Fruit fly (Drosophila melanogaster): ENCODE data around the gene hng3.

hng3 gene

dm6 chr3L:785726-786351 lies 30.6 kb upstream of the hng3 start (continued):
- TF ChIP-seq CG10669 (GFP tag; optimal IDR thresholded peaks at IDR 0.05) = peak; percentile 49
- peak; percentile 71 for TF ChIP-seq Met (GFP tag; optimal IDR thresholded peaks at IDR 0.05)
- TF ChIP-seq CG6854 (GFP tag; optimal IDR thresholded peaks at IDR 0.05) = no peak
- peak; percentile 46 for TF ChIP-seq CG10631 (GFP tag; optimal IDR thresholded peaks at IDR 0.05)
- peak; percentile 71 for TF ChIP-seq achi (GFP tag; optimal IDR thresholded peaks at IDR 0.05)
- TF ChIP-seq net (GFP tag; optimal IDR thresholded peaks at IDR 0.05) = peak; percentile 47
- TF ChIP-seq Eip75B (GFP tag; optimal IDR thresholded peaks at IDR 0.05) = peak; percentile 76
- peak; percentile 77 for TF ChIP-seq CG31627 (GFP tag; optimal IDR thresholded peaks at IDR 0.05)
- TF ChIP-seq vri (GFP tag; optimal IDR thresholded peaks at IDR 0.05) = peak; percentile 9
- no peak for TF ChIP-seq CG11294 (GFP tag; IDR thresholded peaks at IDR 0.05)
- TF ChIP-seq Eip78C (GFP tag) = peak; percentile 85
- TF ChIP-seq Gug (GFP tag; IDR thresholded peaks at IDR 0.05) = no peak
- TF ChIP-seq salr (GFP tag; optimal IDR thresholded peaks at IDR 0.05) = no peak
- peak; percentile 11 for TF ChIP-seq CG9139 (GFP tag; optimal IDR thresholded peaks at IDR 0.05)
- peak; percentile 89 for TF ChIP-seq svp (GFP tag)
- peak; percentile 58 for TF ChIP-seq CG8632 (GFP tag; optimal IDR thresholded peaks at IDR 0.05)
- TF ChIP-seq Lpt (GFP tag; optimal IDR thresholded peaks at IDR 0.05) = no peak
- TF ChIP-seq CG11762 (GFP tag; optimal IDR thresholded peaks at IDR 0.05; ENCODE audit: insufficient read depth) = peak; percentile 43
- no peak for TF ChIP-seq CG6808 (GFP tag; optimal IDR thresholded peaks at IDR 0.05)
- peak; percentile 76 for TF ChIP-seq Hr39 (GFP tag; optimal IDR thresholded peaks at IDR 0.05)
- TF ChIP-seq Ets21C (GFP tag; optimal IDR thresholded peaks at IDR 0.05) = peak; percentile 68
- TF ChIP-seq Sox102F (GFP tag; optimal IDR thresholded peaks at IDR 0.05) = peak; percentile 65
- peak; percentile 14 for TF ChIP-seq dsx (GFP tag; optimal IDR thresholded peaks at IDR 0.05; ENCODE audit: poor library complexity, severe bottlenecking)
- TF ChIP-seq topi (GFP tag; optimal IDR thresholded peaks at IDR 0.05) = peak; percentile 83
- no peak for TF ChIP-seq CG6276 (GFP tag; optimal IDR thresholded peaks at IDR 0.05)
- no peak for TF ChIP-seq Eip93F (GFP tag; optimal IDR thresholded peaks at IDR 0.05)

dm6 chr3L:784111-784960 lies 29.0 kb upstream of the hng3 start:
- TF ChIP-seq CG6163 (GFP tag; IDR thresholded peaks at IDR 0.05) = peak; percentile 94
- peak; percentile 93 for TF ChIP-seq svp (GFP tag)
- peak; percentile 52 for TF ChIP-seq fd59A (GFP tag; optimal IDR thresholded peaks at IDR 0.05)
- TF ChIP-seq CG9139 (GFP tag; optimal IDR thresholded peaks at IDR 0.05) = no peak
- TF ChIP-seq achi (GFP tag; optimal IDR thresholded peaks at IDR 0.05) = peak; percentile 77
- peak; percentile 88 for TF ChIP-seq OdsH (GFP tag; optimal IDR thresholded peaks at IDR 0.05)
- peak; percentile 86 for TF ChIP-seq lz (GFP tag; optimal IDR thresholded peaks at IDR 0.05)
- peak; percentile 88 for TF ChIP-seq pdm3 (GFP tag; optimal IDR thresholded peaks at IDR 0.05)
- peak; percentile 91 for TF ChIP-seq CG31627 (GFP tag; optimal IDR thresholded peaks at IDR 0.05)
- peak; percentile 77 for TF ChIP-seq CG8632 (GFP tag; optimal IDR thresholded peaks at IDR 0.05)
- TF ChIP-seq spab (GFP tag; optimal IDR thresholded peaks at IDR 0.05) = peak; percentile 31
- TF ChIP-seq CG6808 (GFP tag; optimal IDR thresholded peaks at IDR 0.05) = no peak
- TF ChIP-seq dsx (GFP tag; optimal IDR thresholded peaks at IDR 0.05; ENCODE audit: poor library complexity, severe bottlenecking) = peak; percentile 20
- TF ChIP-seq ss (GFP tag; optimal IDR thresholded peaks at IDR 0.05) = peak in 1 of 2 experiments; percentile 38
- TF ChIP-seq CG8119 (GFP tag; IDR thresholded peaks at IDR 0.05) = peak; percentile 89
- peak; percentile 80 for TF ChIP-seq Lpt (GFP tag; optimal IDR thresholded peaks at IDR 0.05)
- peak; percentile 92 for TF ChIP-seq Hr39 (GFP tag; optimal IDR thresholded peaks at IDR 0.05)
- TF ChIP-seq CG3032 (tag; optimal IDR thresholded peaks at IDR 0.05) = peak; percentile 52
- peak; percentile 95 for TF ChIP-seq Eip78C (GFP tag)
- TF ChIP-seq CG8319 (GFP tag; optimal IDR thresholded peaks at IDR 0.05) = peak; percentile 54
- peak; percentile 95 for TF ChIP-seq vri (GFP tag; optimal IDR thresholded peaks at IDR 0.05)
- peak; percentile 83 for TF ChIP-seq CG3919 (GFP tag; optimal IDR thresholded peaks at IDR 0.05)
- peak; percentile 82 for TF ChIP-seq CG10631 (GFP tag; optimal IDR thresholded peaks at IDR 0.05)
- peak; percentile 47 for TF ChIP-seq fkh (GFP tag; optimal IDR thresholded peaks at IDR 0.05)
- TF ChIP-seq Hr4 (GFP tag; optimal IDR thresholded peaks at IDR 0.05) = peak; percentile 89
- TF ChIP-seq Sox102F (GFP tag; optimal IDR thresholded peaks at IDR 0.05) = peak; percentile 85
- peak; percentile 58 for TF ChIP-seq CG11762 (GFP tag; optimal IDR thresholded peaks at IDR 0.05; ENCODE audit: insufficient read depth)
- TF ChIP-seq CG7368 (GFP tag; optimal IDR thresholded peaks at IDR 0.05) = peak; percentile 63
- TF ChIP-seq CG6792 (GFP tag; optimal IDR thresholded peaks at IDR 0.05) = peak; percentile 78
- TF ChIP-seq CG11902 (GFP tag; optimal IDR thresholded peaks at IDR 0.05) = peak; percentile 80
- TF ChIP-seq CG34406 (GFP tag; optimal IDR thresholded peaks at IDR 0.05) = peak; percentile 79
- peak; percentile 82 for TF ChIP-seq Met (GFP tag; optimal IDR thresholded peaks at IDR 0.05)
- TF ChIP-seq salr (GFP tag; optimal IDR thresholded peaks at IDR 0.05) = peak; percentile 21 to 63
- peak; percentile 77 for TF ChIP-seq Ets21C (GFP tag; optimal IDR thresholded peaks at IDR 0.05)
- TF ChIP-seq fd85E (GFP tag; optimal IDR thresholded peaks at IDR 0.05) = peak; percentile 15

Measured in whole organism, prepupa.